Worm (Caenorhabditis elegans) whole organism, L1 larva: ENCODE results near the gene F47D12.7.
A peak's percentile ranks its signal among the peaks of the same experiment; 100 is the strongest.

Experiments used
- C16A3.4 ChIP-seq: fragments of 150-350 bp; optimal IDR thresholded peaks from 2 replicates; lab custom pipeline; 2014; ENCODE audit warnings: missing biosample characterization, missing genetic modification characterization
- F16B12.6 ChIP-seq: fragments of 150-350 bp; optimal IDR thresholded peaks from 2 replicates; lab custom pipeline; 2014; ENCODE audit warnings: missing biosample characterization, missing genetic modification characterization
- aha-1 ChIP-seq: fragments of 150-350 bp; optimal IDR thresholded peaks from 2 replicates; lab custom pipeline; 2014; ENCODE audit warnings: missing biosample characterization, missing genetic modification characterization
- alr-1 ChIP-seq: fragments of 200-800 bp; sonication (Bioruptor generic); optimal IDR thresholded peaks from 2 replicates; lab custom pipeline; 2018; ENCODE audit warnings: borderline replicate concordance, mild to moderate bottlenecking, missing genetic modification characterization, missing compliant biosample characterization
- aly-2 ChIP-seq: fragments of 150-350 bp; optimal IDR thresholded peaks from 2 replicates; lab custom pipeline; 2014; ENCODE audit warnings: missing biosample characterization, missing genetic modification characterization
- blmp-1 ChIP-seq: fragments of 150-350 bp; optimal IDR thresholded peaks from 2 replicates; lab custom pipeline; 2014; ENCODE audit warnings: missing biosample characterization, missing genetic modification characterization
- ceh-63 ChIP-seq: fragments of 200-800 bp; sonication (Bioruptor generic); optimal IDR thresholded peaks from 2 replicates; lab custom pipeline; 2018; ENCODE audit warnings: mild to moderate bottlenecking, missing genetic modification characterization, missing compliant biosample characterization
- ceh-82 ChIP-seq, 3 experiments: fragments of 150-350 bp in 1 of 3; sonication (generic microtip) in 2 of 3; optimal IDR thresholded peaks; 2 replicates each; lab custom pipeline; 2014 to 2017; ENCODE audit warnings: missing biosample characterization in 3 of 3, missing genetic modification characterization in 3 of 3
- ceh-90 ChIP-seq: sonication (generic microtip); optimal IDR thresholded peaks from 2 replicates; lab custom pipeline; 2016; ENCODE audit warnings: missing genetic modification characterization, missing compliant biosample characterization
- ces-1 ChIP-seq: fragments of 150-350 bp; optimal IDR thresholded peaks from 2 replicates; lab custom pipeline; 2014; ENCODE audit warnings: missing biosample characterization, missing genetic modification reagents, missing genetic modification characterization
- dpl-1 ChIP-seq, 3 experiments: fragments of 150-350 bp in 2 of 3; sonication (generic microtip) in 1 of 3; optimal IDR thresholded peaks; 2 replicates each; lab custom pipeline; 2014 to 2017; ENCODE audit warnings: missing biosample characterization in 3 of 3, missing genetic modification characterization in 3 of 3, missing genetic modification reagents in 3 of 3
- dsc-1 ChIP-seq: sonication (generic microtip); optimal IDR thresholded peaks from 2 replicates; lab custom pipeline; 2016; ENCODE audit warnings: mild to moderate bottlenecking, missing genetic modification characterization, missing compliant biosample characterization
- efl-1 ChIP-seq, 4 experiments: fragments of 150-350 bp; optimal IDR thresholded peaks in 3 of 4; peaks in 1 of 4; 1 replicate in 1 of 4; 2 replicates in 3 of 4; lab custom pipeline; 2014; ENCODE audit warnings: missing biosample characterization in 2 of 4, missing genetic modification characterization in 2 of 4, missing genetic modification reagents in 2 of 4
- elt-3 ChIP-seq, 6 experiments: fragments of 150-350 bp in 1 of 6; sonication (generic microtip); optimal IDR thresholded peaks; 2 replicates each; lab custom pipeline; 2017 to 2018; ENCODE audit warnings: missing biosample characterization in 6 of 6, missing genetic modification characterization in 6 of 6, inconsistent platforms in 1 of 6
- fkh-8 ChIP-seq: sonication (generic microtip); optimal IDR thresholded peaks from 2 replicates; lab custom pipeline; 2016; ENCODE audit warnings: mild to moderate bottlenecking, missing genetic modification characterization, missing compliant biosample characterization
- hlh-4 ChIP-seq: sonication (generic microtip); optimal IDR thresholded peaks from 2 replicates; lab custom pipeline; 2016; ENCODE audit warnings: mild to moderate bottlenecking, missing genetic modification characterization, missing compliant biosample characterization
- irx-1 ChIP-seq: sonication (generic microtip); optimal IDR thresholded peaks from 2 replicates; lab custom pipeline; 2016; ENCODE audit warnings: missing genetic modification characterization, missing compliant biosample characterization
- isw-1 ChIP-seq: fragments of 200-800 bp; sonication (Bioruptor generic); IDR thresholded peaks from 2 replicates; pipeline ENCODE4 v1.3.6; 2022; ENCODE audit warnings: missing genetic modification characterization, missing compliant biosample characterization
- jun-1 ChIP-seq: fragments of 150-350 bp; optimal IDR thresholded peaks from 2 replicates; lab custom pipeline; 2014; ENCODE audit warnings: missing biosample characterization, missing genetic modification reagents, missing genetic modification characterization
- lin-13 ChIP-seq: fragments of 150-350 bp; optimal IDR thresholded peaks from 2 replicates; lab custom pipeline; 2014; ENCODE audit warnings: missing biosample characterization, missing genetic modification reagents, missing genetic modification characterization
- lin-14 ChIP-seq: fragments of 200-800 bp; sonication (Bioruptor generic); optimal IDR thresholded peaks from 2 replicates; lab custom pipeline; 2018; ENCODE audit warnings: mild to moderate bottlenecking, missing genetic modification characterization, moderate library complexity, missing compliant biosample characterization
- lin-15B ChIP-seq: fragments of 150-350 bp; sonication (generic microtip); optimal IDR thresholded peaks from 3 replicates; lab custom pipeline; 2014; ENCODE audit warnings: missing biosample characterization, missing genetic modification characterization
- lin-35 ChIP-seq, 2 experiments: fragments of 150-350 bp; optimal IDR thresholded peaks; 2 replicates each; lab custom pipeline; 2014; ENCODE audit warnings: missing biosample characterization in 2 of 2, missing genetic modification characterization in 2 of 2, missing genetic modification reagents in 2 of 2
- lin-39 ChIP-seq: fragments of 150-350 bp; optimal IDR thresholded peaks from 2 replicates; lab custom pipeline; 2014; ENCODE audit warnings: missing biosample characterization, missing genetic modification reagents, missing genetic modification characterization
- lsy-2 ChIP-seq, 2 experiments: fragments of 150-350 bp; optimal IDR thresholded peaks; 2 replicates each; lab custom pipeline; 2014; ENCODE audit warnings: missing biosample characterization in 2 of 2, missing genetic modification characterization in 2 of 2
- mab-9 ChIP-seq: fragments of 200-800 bp; sonication (Bioruptor generic); IDR thresholded peaks from 2 replicates; pipeline ENCODE4 v1.3.6; 2022; ENCODE audit warnings: missing genetic modification reagents, missing genetic modification characterization, missing compliant biosample characterization
- mdl-1 ChIP-seq, 2 experiments: fragments of 150-350 bp; optimal IDR thresholded peaks; 2 replicates each; lab custom pipeline; 2014 to 2017; ENCODE audit warnings: missing biosample characterization in 2 of 2, missing genetic modification characterization in 2 of 2, inconsistent platforms in 1 of 2
- mef-2 ChIP-seq: fragments of 150-350 bp; optimal IDR thresholded peaks from 2 replicates; lab custom pipeline; 2014; ENCODE audit warnings: missing biosample characterization, missing genetic modification characterization
- mep-1 ChIP-seq: fragments of 150-350 bp; optimal IDR thresholded peaks from 2 replicates; lab custom pipeline; 2014; ENCODE audit warnings: missing biosample characterization, missing genetic modification characterization
- nhr-19 ChIP-seq: fragments of 200-800 bp; sonication (Bioruptor generic); conservative IDR thresholded peaks from 2 replicates; pipeline ENCODE4 v1.3.6; 2022; ENCODE audit warnings: missing genetic modification characterization, missing compliant biosample characterization
- nhr-20 ChIP-seq: sonication (generic microtip); optimal IDR thresholded peaks from 2 replicates; lab custom pipeline; 2016; ENCODE audit warnings: mild to moderate bottlenecking, missing genetic modification characterization, missing compliant biosample characterization
- nhr-28 ChIP-seq: fragments of 150-350 bp; optimal IDR thresholded peaks from 2 replicates; lab custom pipeline; 2014; ENCODE audit warnings: missing biosample characterization, missing genetic modification characterization
- nhr-71 ChIP-seq: sonication (generic microtip); optimal IDR thresholded peaks from 2 replicates; lab custom pipeline; 2016; ENCODE audit warnings: mild to moderate bottlenecking, missing genetic modification characterization, moderate library complexity, missing compliant biosample characterization
- nhr-76 ChIP-seq: sonication (generic microtip); optimal IDR thresholded peaks from 2 replicates; lab custom pipeline; 2017; ENCODE audit warnings: missing biosample characterization, missing genetic modification characterization
- nhr-77 ChIP-seq: fragments of 150-350 bp; optimal IDR thresholded peaks from 2 replicates; lab custom pipeline; 2014; ENCODE audit warnings: missing biosample characterization, missing genetic modification characterization
- nhr-90 ChIP-seq: sonication (generic microtip); optimal IDR thresholded peaks from 2 replicates; lab custom pipeline; 2016; ENCODE audit warnings: mild to moderate bottlenecking, missing genetic modification characterization, missing compliant biosample characterization; ENCODE audit not compliant: poor library complexity
- pag-3 ChIP-seq: sonication (generic microtip); optimal IDR thresholded peaks from 2 replicates; lab custom pipeline; 2017; ENCODE audit warnings: missing genetic modification characterization, mild to moderate bottlenecking, missing compliant biosample characterization, antibody characterized with exemption, borderline replicate concordance; ENCODE audit not compliant: insufficient read depth
- pax-3 ChIP-seq: fragments of 200-800 bp; sonication (Bioruptor generic); optimal IDR thresholded peaks from 2 replicates; lab custom pipeline; 2018; ENCODE audit warnings: mild to moderate bottlenecking, missing genetic modification characterization, moderate library complexity, missing compliant biosample characterization
- skn-1 ChIP-seq: fragments of 150-350 bp; optimal IDR thresholded peaks from 2 replicates; lab custom pipeline; 2014; ENCODE audit warnings: missing biosample characterization, missing genetic modification characterization
- snpc-4 ChIP-seq: fragments of 150-350 bp; optimal IDR thresholded peaks from 2 replicates; lab custom pipeline; 2014; ENCODE audit warnings: missing biosample characterization, missing genetic modification characterization
- snu-23 ChIP-seq: sonication (generic microtip); optimal IDR thresholded peaks from 2 replicates; lab custom pipeline; 2016; ENCODE audit warnings: missing genetic modification characterization, missing compliant biosample characterization
- swsn-7 ChIP-seq: sonication (generic microtip); optimal IDR thresholded peaks from 2 replicates; lab custom pipeline; 2016; ENCODE audit warnings: missing genetic modification characterization, missing compliant biosample characterization
- tbx-2 ChIP-seq: sonication (generic microtip); optimal IDR thresholded peaks from 2 replicates; lab custom pipeline; 2016; ENCODE audit warnings: missing genetic modification characterization, missing compliant biosample characterization
- unc-130 ChIP-seq: fragments of 150-350 bp; optimal IDR thresholded peaks from 2 replicates; lab custom pipeline; 2017; ENCODE audit warnings: missing biosample characterization, missing genetic modification characterization, inconsistent platforms
- unc-86 ChIP-seq: sonication (generic microtip); optimal IDR thresholded peaks from 2 replicates; lab custom pipeline; 2016; ENCODE audit warnings: missing genetic modification characterization, missing compliant biosample characterization
- unc-98 ChIP-seq: fragments of 200-800 bp; sonication (Bioruptor generic); IDR thresholded peaks from 2 replicates; pipeline ENCODE4 v1.3.6; 2022; ENCODE audit warnings: missing genetic modification characterization, missing compliant biosample characterization
- vab-15 ChIP-seq: sonication (generic microtip); optimal IDR thresholded peaks from 2 replicates; lab custom pipeline; 2017; ENCODE audit warnings: missing genotype, mild to moderate bottlenecking, missing genetic modification characterization, missing compliant biosample characterization
- zag-1 ChIP-seq: fragments of 150-350 bp; optimal IDR thresholded peaks from 2 replicates; lab custom pipeline; 2014; ENCODE audit warnings: missing biosample characterization, missing genetic modification characterization
- zip-4 ChIP-seq: fragments of 200-800 bp; sonication (Bioruptor generic); optimal IDR thresholded peaks from 2 replicates; lab custom pipeline; 2018; ENCODE audit warnings: mild to moderate bottlenecking, missing genetic modification characterization, moderate library complexity, missing compliant biosample characterization
- ztf-11 ChIP-seq, 2 experiments: sonication (generic microtip); optimal IDR thresholded peaks; 2 replicates each; lab custom pipeline; 2016 to 2017; ENCODE audit warnings: missing genetic modification characterization in 2 of 2, missing biosample characterization in 1 of 2, missing compliant biosample characterization in 1 of 2

F47D12.7 gene

ce11 chrIII:6303787-6304186 is 8.0 kb upstream of the F47D12.7 start (continued):
- TF ChIP-seq aha-1 = no peak
- TF ChIP-seq aly-2 (tag; lab: Kevin White, UChicago) = no peak
- TF ChIP-seq swsn-7 (tag; lab: Kevin White, UChicago) = no peak
- TF ChIP-seq efl-1 (optimal IDR thresholded peaks at IDR 0.05; lab: Kevin White, UChicago) = peak; percentile 59
- peak; percentile 79 to 95 for TF ChIP-seq efl-1 (GFP tag; optimal IDR thresholded peaks at IDR 0.05 in 1 of 2; lab: Kevin White, UChicago)
- TF ChIP-seq nhr-28 (tag; lab: Kevin White, UChicago) = no peak
- no peak for TF ChIP-seq irx-1 (tag; lab: Kevin White, UChicago)
- TF ChIP-seq unc-86 (tag; lab: Kevin White, UChicago) = no peak
- TF ChIP-seq unc-98 (GFP tag; lab: Robert Waterston, UW) = no peak
- TF ChIP-seq dsc-1 (tag; lab: Kevin White, UChicago) = no peak
- TF ChIP-seq zip-4 (GFP tag; lab: Kevin White, UChicago) = no peak
- TF ChIP-seq dpl-1 (GFP tag; optimal IDR thresholded peaks at IDR 0.05; lab: Kevin White, UChicago) = peak; percentile 7 to 68 (median 29)
- TF ChIP-seq ces-1 (GFP tag; lab: Kevin White, UChicago) = no peak
- TF ChIP-seq lin-35 (GFP tag; optimal IDR thresholded peaks at IDR 0.05; lab: Kevin White, UChicago) = peak; percentile 7 to 62

- TF ChIP-seq nhr-20 (tag; lab: Kevin White, UChicago) = peak; percentile 88
- peak; percentile 76 for TF ChIP-seq nhr-90 (tag; lab: Kevin White, UChicago)
- peak; percentile 98 for TF ChIP-seq pag-3 (tag; lab: Kevin White, UChicago)
- peak; percentile 67 for TF ChIP-seq isw-1 (GFP tag; lab: Robert Waterston, UW)
- TF ChIP-seq nhr-77 (tag; lab: Kevin White, UChicago) = peak; percentile 65
- peak; percentile 45 for TF ChIP-seq pax-3
- no peak for TF ChIP-seq ceh-90
- peak; percentile 70 for TF ChIP-seq skn-1
- peak; percentile 77 to 92 for TF ChIP-seq lsy-2 (tag; optimal IDR thresholded peaks at IDR 0.05; lab: Kevin White, UChicago)
- TF ChIP-seq irx-1 (tag; lab: Kevin White, UChicago) = peak; percentile 66
- no peak for TF ChIP-seq nhr-76 (tag; lab: Kevin White, UChicago)
- TF ChIP-seq unc-130 (tag; lab: Kevin White, UChicago) = peak; percentile 89
- TF ChIP-seq elt-3 (tag; optimal IDR thresholded peaks at IDR 0.05; lab: Kevin White, UChicago) = peak in 3 of 6 experiments; percentile 22 to 92 (median 88)
- no peak for TF ChIP-seq zag-1 (tag; lab: Kevin White, UChicago)
- peak; percentile 34 for TF ChIP-seq mef-2 (tag; lab: Kevin White, UChicago)
- TF ChIP-seq fkh-8 (tag; lab: Kevin White, UChicago) = peak; percentile 82
- peak; percentile 68 for TF ChIP-seq lin-13
- TF ChIP-seq ztf-11 (tag; optimal IDR thresholded peaks at IDR 0.05; lab: Kevin White, UChicago) = no peak
- peak; percentile 28 to 80 (median 45) for TF ChIP-seq ceh-82 (tag; optimal IDR thresholded peaks at IDR 0.05; lab: Kevin White, UChicago)
- TF ChIP-seq jun-1 = peak; percentile 63
- TF ChIP-seq F16B12.6 (tag; lab: Kevin White, UChicago) = peak; percentile 89
- peak; percentile 94 for TF ChIP-seq snu-23 (GFP tag; lab: Kevin White, UChicago)
- TF ChIP-seq mdl-1 (tag; optimal IDR thresholded peaks at IDR 0.05; lab: Kevin White, UChicago) = peak; percentile 23 to 82
- TF ChIP-seq snpc-4 (tag; lab: Kevin White, UChicago) = no peak
- peak; percentile 91 for TF ChIP-seq mep-1 (tag; lab: Kevin White, UChicago)
- TF ChIP-seq blmp-1 = peak; percentile 67
- TF ChIP-seq dsc-1 (tag; lab: Kevin White, UChicago) = no peak
- peak; percentile 78 to 84 for TF ChIP-seq lin-35 (GFP tag; optimal IDR thresholded peaks at IDR 0.05; lab: Kevin White, UChicago)
- no peak for TF ChIP-seq hlh-4
- no peak for TF ChIP-seq alr-1 (tag; lab: Kevin White, UChicago)
- no peak for TF ChIP-seq ceh-63
- peak; percentile 96 for TF ChIP-seq lin-14 (GFP tag; lab: Kevin White, UChicago)
- TF ChIP-seq vab-15 (tag; lab: Kevin White, UChicago) = peak; percentile 23
- peak; percentile 89 for TF ChIP-seq nhr-71 (tag; lab: Kevin White, UChicago)
- peak; percentile 80 for TF ChIP-seq C16A3.4 (tag; lab: Kevin White, UChicago)
- TF ChIP-seq nhr-19 (GFP tag; lab: Robert Waterston, UW) = peak; percentile 76
- no peak for TF ChIP-seq mab-9
- TF ChIP-seq lin-15B (tag; lab: Kevin White, UChicago) = peak; percentile 37
- peak; percentile 20 for TF ChIP-seq lin-39 (tag; lab: Kevin White, UChicago)
- peak; percentile 83 for TF ChIP-seq tbx-2 (tag; lab: Kevin White, UChicago)
Measured at ce11 chrIII:6303114-6303647, 7.4 kb upstream of the F47D12.7 start, which contains the start of gene F47D12.9. F47D12.9 (minus strand) TSS chrIII:6303380.
